Worm (Caenorhabditis elegans): Measurements from ENCODE around the gene F25E5.16.

DNA sequence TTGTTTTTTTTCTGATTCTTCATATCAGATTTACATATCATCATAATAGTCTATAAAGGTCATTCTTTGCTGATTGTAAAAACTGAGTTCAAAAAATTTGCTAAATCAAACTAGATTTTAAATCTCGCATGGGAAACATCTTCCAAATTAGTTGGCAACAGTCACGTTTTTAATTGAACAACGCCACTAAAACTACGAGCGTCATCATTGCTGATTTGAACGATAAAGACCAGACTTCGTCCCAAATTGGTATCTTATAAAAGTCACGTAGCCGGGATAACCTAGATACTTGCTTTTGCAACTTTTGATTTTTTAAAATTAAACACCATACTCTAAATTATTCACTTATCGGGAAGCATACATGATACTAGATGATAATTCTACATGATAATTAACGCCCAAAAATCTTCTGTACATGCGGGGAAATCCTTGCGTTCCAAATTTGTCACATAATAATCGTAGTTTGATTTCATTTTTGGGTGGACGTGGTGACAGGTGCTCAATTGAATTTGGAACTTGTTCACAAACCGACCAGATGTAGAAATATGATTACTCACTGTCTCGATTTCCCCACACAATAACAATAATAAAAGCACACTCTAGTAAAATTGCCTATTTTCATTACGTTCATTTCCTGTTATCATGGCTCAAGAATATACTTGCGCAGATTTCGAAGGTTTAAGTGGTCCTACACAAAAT is 20.9 kb upstream of the F25E5.16 start, which contains the start of gene srw-67:
- TF ChIP-seq ztf-11 (tag; optimal IDR thresholded peaks at IDR 0.05) (no peak), nhr-237 (tag; optimal IDR thresholded peaks at IDR 0.05) (no peak), elt-3 (tag; optimal IDR thresholded peaks at IDR 0.05) (no peak), drap-1 (GFP tag; optimal IDR thresholded peaks at IDR 0.05) (no peak), unc-62 (GFP tag; optimal IDR thresholded peaks at IDR 0.05) (no peak), elt-1 (tag; optimal IDR thresholded peaks at IDR 0.05; ENCODE audit: borderline replicate concordance, insufficient read depth) (no peak), mep-1 (tag; optimal IDR thresholded peaks at IDR 0.05) (no peak)
